Worm (Caenorhabditis elegans): ENCODE data around the gene acbp-7.

- no peak for TF ChIP-seq ama-1 (optimal IDR thresholded peaks at IDR 0.05)
- no peak for TF ChIP-seq ama-1 (GFP tag; optimal IDR thresholded peaks at IDR 0.05)
- no peak for TF ChIP-seq xnd-1 (tag; optimal IDR thresholded peaks at IDR 0.05)
- no peak for TF ChIP-seq F23B12.7 (tag; optimal IDR thresholded peaks at IDR 0.05; ENCODE audit: insufficient read depth)
- no peak for TF ChIP-seq tlf-1 (GFP tag; optimal IDR thresholded peaks at IDR 0.05)
- no peak for TF ChIP-seq chd-7 (tag; optimal IDR thresholded peaks at IDR 0.05)
- TF ChIP-seq unc-130 (GFP tag; optimal IDR thresholded peaks at IDR 0.05) = no peak
- TF ChIP-seq snpc-3.4 (tag; optimal IDR thresholded peaks at IDR 0.05) = no peak
- no peak for TF ChIP-seq ceh-40 (GFP tag; IDR thresholded peaks at IDR 0.05)
- TF ChIP-seq zim-3 (tag; optimal IDR thresholded peaks at IDR 0.05) = no peak
- no peak for TF ChIP-seq pha-4 (tag; optimal IDR thresholded peaks at IDR 0.05)
Observed at ce11 chrIII:4822140-4822539, 15.4 kb upstream of the acbp-7 start, which contains the start of gene F26A1.8.
